Fruit fly (Drosophila melanogaster): ENCODE data around the gene Ugt304A1.

The Ugt304A1 gene

DNA sequence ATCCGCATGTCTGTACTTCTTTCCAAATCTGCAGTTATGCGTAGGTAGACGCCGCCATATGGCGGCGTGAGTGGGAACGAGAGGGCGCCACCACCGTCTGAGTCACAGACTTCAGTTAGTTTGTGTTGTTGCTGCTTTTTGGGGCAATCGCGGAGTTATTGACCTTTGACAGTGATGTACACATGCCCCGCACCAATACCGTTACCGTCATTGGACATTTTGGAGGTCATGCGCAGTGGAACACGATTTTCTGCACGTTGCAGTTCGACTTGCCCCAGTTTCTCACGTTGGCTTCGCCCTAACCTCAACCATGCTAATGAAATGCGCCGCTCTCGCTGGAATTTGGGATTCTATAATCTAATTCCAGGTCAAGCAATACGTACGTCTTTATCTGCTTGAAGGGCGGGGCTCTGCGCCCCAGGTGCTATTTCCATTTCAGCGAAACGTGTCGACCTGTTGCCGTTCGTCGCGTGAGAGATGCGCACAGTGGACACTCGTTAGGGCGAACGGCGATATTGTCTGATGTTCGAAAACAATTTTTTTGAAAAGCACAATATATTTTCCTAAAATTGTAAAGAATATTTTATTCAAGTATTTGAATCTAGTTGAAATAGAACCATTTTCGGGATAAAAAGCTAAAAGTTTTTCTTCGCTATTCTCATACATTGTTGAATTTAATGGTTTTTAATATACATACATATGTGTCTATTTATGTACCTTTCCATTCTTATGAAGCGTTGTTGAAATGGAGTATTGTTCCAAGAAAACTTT is 36.3 kb upstream of the Ugt304A1 start (continued):
- peak; percentile 60 for TF ChIP-seq Six4 (GFP tag; optimal IDR thresholded peaks at IDR 0.05)
- no peak for TF ChIP-seq pan (optimal IDR thresholded peaks at IDR 0.05)
- TF ChIP-seq pan (GFP tag; optimal IDR thresholded peaks at IDR 0.05 in 1 of 2, IDR thresholded peaks at IDR 0.05 in 1 of 2) = peak in 1 of 2 experiments; percentile 75
- TF ChIP-seq Myb (GFP tag; optimal IDR thresholded peaks at IDR 0.05) = peak; percentile 58
- TF ChIP-seq CG10979 (tag; optimal IDR thresholded peaks at IDR 0.05) = peak; percentile 50
- peak; percentile 57; the same call in 1 of the 2 replicates for TF ChIP-seq ssp (GFP tag; IDR thresholded peaks at IDR 0.05)
- peak; percentile 64 for TF ChIP-seq CG1792 (GFP tag; optimal IDR thresholded peaks at IDR 0.05)
- TF ChIP-seq CG11093 (GFP tag; IDR thresholded peaks at IDR 0.05) = peak; percentile 57; the same call in 1 of the 3 replicates
- TF ChIP-seq Mes4 (GFP tag; optimal IDR thresholded peaks at IDR 0.05) = peak; percentile 54
- peak; percentile 68 for TF ChIP-seq CG16863 (GFP tag; optimal IDR thresholded peaks at IDR 0.05)
- no peak for TF ChIP-seq CG4707 (GFP tag; optimal IDR thresholded peaks at IDR 0.05)
- TF ChIP-seq CG9437 (GFP tag; optimal IDR thresholded peaks at IDR 0.05) = peak; percentile 37
- no peak for TF ChIP-seq mld (GFP tag; IDR thresholded peaks at IDR 0.05; ENCODE audit: partially characterized antibody)
- TF ChIP-seq CrebB (tag; optimal IDR thresholded peaks at IDR 0.05) = no peak
- peak; percentile 67; the same call in 2 of the 3 replicates for TF ChIP-seq sr (GFP tag; IDR thresholded peaks at IDR 0.05)
- peak; percentile 61 for TF ChIP-seq shn (GFP tag; optimal IDR thresholded peaks at IDR 0.05)
- TF ChIP-seq fu2 (GFP tag; optimal IDR thresholded peaks at IDR 0.05) = peak; percentile 48
- peak; percentile 32 for TF ChIP-seq CG30431 (GFP tag; optimal IDR thresholded peaks at IDR 0.05)
- TF ChIP-seq CG7357 (GFP tag; IDR thresholded peaks at IDR 0.05) = peak; percentile 51; the same call in 1 of the 3 replicates
- TF ChIP-seq kah (GFP tag; optimal IDR thresholded peaks at IDR 0.05) = peak; percentile 87
- no peak for TF ChIP-seq danr (GFP tag; IDR thresholded peaks at IDR 0.05)
- TF ChIP-seq CG7271 (tag; optimal IDR thresholded peaks at IDR 0.05) = no peak
- peak; percentile 53; the same call in 1 of the 3 replicates for TF ChIP-seq CG3726 (GFP tag; IDR thresholded peaks at IDR 0.05)
- no peak for TF ChIP-seq GATAe (GFP tag; conservative IDR thresholded peaks at IDR 0.05)
- TF ChIP-seq Rx (GFP tag; IDR thresholded peaks at IDR 0.05) = 0 out of 2 replicates have a peak, but pooled peaks have one; percentile 37
- TF ChIP-seq CTCF (GFP tag; optimal IDR thresholded peaks at IDR 0.05) = peak; percentile 86
- TF ChIP-seq CG2889 (GFP tag; IDR thresholded peaks at IDR 0.05) = peak; percentile 64
- no peak for TF ChIP-seq HLHmδ (GFP tag; optimal IDR thresholded peaks at IDR 0.05)
- TF ChIP-seq CG17385 (GFP tag; optimal IDR thresholded peaks at IDR 0.05) = peak; percentile 64
- peak; percentile 69 for TF ChIP-seq CG9215 (GFP tag; IDR thresholded peaks at IDR 0.05)
- peak; percentile 8; the same call in 1 of the 2 replicates for TF ChIP-seq CG8765 (GFP tag; IDR thresholded peaks at IDR 0.05)
- TF ChIP-seq fd3F (GFP tag; optimal IDR thresholded peaks at IDR 0.05) = peak; percentile 57
- TF ChIP-seq CG17361 (GFP tag; IDR thresholded peaks at IDR 0.05) = peak; percentile 66
- peak; percentile 74 for TF ChIP-seq HLH3B (GFP tag; IDR thresholded peaks at IDR 0.05)
- peak; percentile 55 for TF ChIP-seq CG5953 (GFP tag; IDR thresholded peaks at IDR 0.05)
- peak; percentile 1 for TF ChIP-seq nom (GFP tag; optimal IDR thresholded peaks at IDR 0.05)
- TF ChIP-seq gem (tag; optimal IDR thresholded peaks at IDR 0.05) = peak; percentile 80
- peak; percentile 55 to 66 for TF ChIP-seq chif (GFP tag; optimal IDR thresholded peaks at IDR 0.05)
- peak; percentile 43 for TF ChIP-seq CG1832 (GFP tag; optimal IDR thresholded peaks at IDR 0.05)
- peak; percentile 71 for TF ChIP-seq CG18476 (GFP tag; optimal IDR thresholded peaks at IDR 0.05)
- TF ChIP-seq CG14860 (GFP tag; IDR thresholded peaks at IDR 0.05; ENCODE audit: partially characterized antibody) = no peak
- TF ChIP-seq CG4730 (GFP tag; IDR thresholded peaks at IDR 0.05) = peak; percentile 56; the same call in 1 of the 2 replicates
- TF ChIP-seq CG12299 (tag; optimal IDR thresholded peaks at IDR 0.05) = peak; percentile 33
- TF ChIP-seq CG10366 (GFP tag; IDR thresholded peaks at IDR 0.05) = peak; percentile 75
- peak; percentile 65 for TF ChIP-seq Mad (GFP tag; optimal IDR thresholded peaks at IDR 0.05)
- TF ChIP-seq mirr (GFP tag; optimal IDR thresholded peaks at IDR 0.05) = peak; percentile 68
- TF ChIP-seq CG12219 (GFP tag; optimal IDR thresholded peaks at IDR 0.05) = peak; percentile 43
- TF ChIP-seq cwo (GFP tag; optimal IDR thresholded peaks at IDR 0.05) = peak; percentile 96
- 0 out of 4 replicates have a peak, but pooled peaks have one; percentile 20 for TF ChIP-seq Dll (GFP tag; IDR thresholded peaks at IDR 0.05; ENCODE audit: partially characterized antibody)
